Worm (Caenorhabditis elegans): ENCODE results near the gene his-3.

DNA sequence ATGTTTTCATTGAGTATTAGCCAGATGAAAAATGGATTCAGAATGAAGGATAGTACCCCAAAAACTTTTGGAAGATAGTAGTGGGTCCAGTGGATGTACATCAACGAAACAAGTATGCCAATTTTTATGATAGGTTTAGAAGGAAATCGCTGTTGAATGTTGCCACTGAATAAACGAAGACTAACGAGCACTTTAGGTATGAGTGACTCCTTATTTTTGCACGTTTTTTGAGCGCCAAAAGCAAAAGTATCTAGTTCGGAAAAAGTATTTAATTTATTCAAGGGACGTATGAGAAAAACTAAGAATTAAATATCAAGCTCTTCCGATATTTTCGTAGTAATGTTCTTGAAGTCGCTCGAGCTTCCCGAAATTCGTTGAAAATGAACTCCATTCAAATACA is 33.2 kb downstream of the his-3 start, which contains the start of gene srj-10:
- TF ChIP-seq nhr-28 (tag; optimal IDR thresholded peaks at IDR 0.05) (no peak), unc-39 (tag; optimal IDR thresholded peaks at IDR 0.05) (no peak), ces-1 (GFP tag; optimal IDR thresholded peaks at IDR 0.05) (no peak), ztf-11 (tag; optimal IDR thresholded peaks at IDR 0.05) (no peak), sptf-1 (tag; optimal IDR thresholded peaks at IDR 0.05) (no peak), mab-5 (tag; optimal IDR thresholded peaks at IDR 0.05) (no peak), unc-62 (GFP tag; optimal IDR thresholded peaks at IDR 0.05) (no peak), nhr-237 (tag; optimal IDR thresholded peaks at IDR 0.05) (no peak), blmp-1 (tag; optimal IDR thresholded peaks at IDR 0.05) (no peak), elt-3 (tag; optimal IDR thresholded peaks at IDR 0.05) (no peak), lsy-2 (tag; optimal IDR thresholded peaks at IDR 0.05) (no peak)
